Worm (Caenorhabditis elegans) whole organism, L4 larva: Measurements from ENCODE around the gene pho-13.

Experiments used
- D1046.2 ChIP-seq: fragments of 200-800 bp; sonication (Bioruptor generic); IDR thresholded peaks from 2 replicates; pipeline ENCODE4 v1.3.6; 2022; ENCODE audit warnings: missing genetic modification characterization, missing compliant biosample characterization
- F10B5.3 ChIP-seq: sonication (generic microtip); optimal IDR thresholded peaks from 2 replicates; lab custom pipeline; 2016; ENCODE audit warnings: mild to moderate bottlenecking, missing genetic modification characterization, missing compliant biosample characterization
- F26F4.8 ChIP-seq: fragments of 200-800 bp; sonication (Bioruptor generic); conservative IDR thresholded peaks from 2 replicates; pipeline ENCODE4 v1.3.6; 2022; ENCODE audit warnings: missing genetic modification characterization, missing compliant biosample characterization
- F49E8.2 ChIP-seq: sonication (generic microtip); optimal IDR thresholded peaks from 2 replicates; lab custom pipeline; 2016; ENCODE audit warnings: missing compliant biosample characterization, mild to moderate bottlenecking, missing genetic modification characterization, borderline replicate concordance
- T20F7.1 ChIP-seq: fragments of 200-800 bp; sonication (Bioruptor generic); optimal IDR thresholded peaks from 2 replicates; lab custom pipeline; 2018; ENCODE audit warnings: mild to moderate bottlenecking, missing genetic modification characterization, missing compliant biosample characterization
- ZK546.5 ChIP-seq, 2 experiments: sonication (generic microtip); optimal IDR thresholded peaks; 2 replicates each; lab custom pipeline; 2017; ENCODE audit warnings: missing biosample characterization in 2 of 2, missing genetic modification characterization in 2 of 2
- aha-1 ChIP-seq: fragments of 150-350 bp; peaks from one replicate; lab custom pipeline; 2014; ENCODE audit warnings: missing biosample characterization, missing genetic modification characterization
- arid-1 ChIP-seq: fragments of 200-800 bp; sonication (Bioruptor generic); conservative IDR thresholded peaks from 2 replicates; pipeline ENCODE4 v1.3.6; 2022; ENCODE audit warnings: missing genetic modification reagents, missing genetic modification characterization, missing compliant biosample characterization
- ceh-28 ChIP-seq: fragments of 150-350 bp; optimal IDR thresholded peaks from 2 replicates; lab custom pipeline; 2014; ENCODE audit warnings: missing biosample characterization, missing genetic modification reagents, missing genetic modification characterization
- ctbp-1 ChIP-seq: fragments of 200-800 bp; sonication (Bioruptor generic); IDR thresholded peaks from 2 replicates; pipeline ENCODE4 v1.3.6; 2022; ENCODE audit warnings: missing genetic modification reagents, missing genetic modification characterization, missing compliant biosample characterization
- daf-12 ChIP-seq: fragments of 150-350 bp; optimal IDR thresholded peaks from 2 replicates; lab custom pipeline; 2014; ENCODE audit warnings: missing biosample characterization, missing genetic modification reagents, missing genetic modification characterization
- dmd-6 ChIP-seq: fragments of 200-800 bp; sonication (Bioruptor generic); IDR thresholded peaks from 2 replicates; pipeline ENCODE4 v1.3.6; 2022; ENCODE audit warnings: missing genetic modification reagents, missing genetic modification characterization, missing compliant biosample characterization
- dmd-9 ChIP-seq: fragments of 200-800 bp; sonication (Bioruptor generic); IDR thresholded peaks from 2 replicates; pipeline ENCODE4 v1.3.6; 2022; ENCODE audit warnings: missing genetic modification reagents, missing genetic modification characterization, missing compliant biosample characterization
- dve-1 ChIP-seq: sonication (generic microtip); optimal IDR thresholded peaks from 2 replicates; lab custom pipeline; 2017; ENCODE audit warnings: antibody characterized with exemption, mild to moderate bottlenecking, missing genetic modification characterization, missing compliant biosample characterization; ENCODE audit not compliant: insufficient read depth
- fos-1 ChIP-seq: fragments of 150-350 bp; optimal IDR thresholded peaks from 2 replicates; lab custom pipeline; 2014; ENCODE audit warnings: missing biosample characterization, missing genetic modification characterization
- gei-8 ChIP-seq: fragments of 200-800 bp; sonication (Bioruptor generic); optimal IDR thresholded peaks from 2 replicates; lab custom pipeline; 2018; ENCODE audit warnings: mild to moderate bottlenecking, missing genetic modification characterization, missing compliant biosample characterization
- hlh-30 ChIP-seq: sonication (generic microtip); optimal IDR thresholded peaks from 2 replicates; lab custom pipeline; 2017; ENCODE audit warnings: antibody characterized with exemption, mild to moderate bottlenecking, missing genetic modification characterization, missing compliant biosample characterization; ENCODE audit not compliant: insufficient read depth
- hmg-1.1 ChIP-seq: fragments of 200-800 bp; sonication (Bioruptor generic); IDR thresholded peaks from 2 replicates; pipeline ENCODE4 v1.3.6; 2022; ENCODE audit warnings: missing genetic modification reagents, missing genetic modification characterization, missing compliant biosample characterization
- jun-1 ChIP-seq: fragments of 150-350 bp; optimal IDR thresholded peaks from 2 replicates; lab custom pipeline; 2014; ENCODE audit warnings: missing biosample characterization, missing genetic modification reagents, missing genetic modification characterization
- lim-7 ChIP-seq: fragments of 200-800 bp; sonication (Bioruptor generic); IDR thresholded peaks from 2 replicates; pipeline ENCODE4 v1.3.6; 2022; ENCODE audit warnings: missing genetic modification characterization, missing compliant biosample characterization
- lin-13 ChIP-seq: fragments of 150-350 bp; optimal IDR thresholded peaks from 2 replicates; lab custom pipeline; 2014; ENCODE audit warnings: missing biosample characterization, missing genetic modification reagents, missing genetic modification characterization
- lin-15B ChIP-seq: fragments of 150-350 bp; sonication (generic microtip); optimal IDR thresholded peaks from 3 replicates; lab custom pipeline; 2014; ENCODE audit warnings: missing biosample characterization, missing genetic modification characterization
- lin-38 ChIP-seq: fragments of 200-800 bp; sonication (Bioruptor generic); IDR thresholded peaks from 2 replicates; pipeline ENCODE4 v1.3.6; 2022; ENCODE audit warnings: missing genetic modification reagents, missing genetic modification characterization, missing compliant biosample characterization
- lin-39 ChIP-seq: fragments of 150-350 bp; optimal IDR thresholded peaks from 2 replicates; lab custom pipeline; 2014; ENCODE audit warnings: missing biosample characterization, missing genetic modification reagents, missing genetic modification characterization
- lir-3 ChIP-seq: sonication (generic microtip); optimal IDR thresholded peaks from 2 replicates; lab custom pipeline; 2016; ENCODE audit warnings: mild to moderate bottlenecking, missing genetic modification characterization, missing compliant biosample characterization
- lsy-2 ChIP-seq, 2 experiments: fragments of 150-350 bp in 1 of 2; sonication (generic microtip) in 1 of 2; optimal IDR thresholded peaks; 2 replicates each; lab custom pipeline; 2014 to 2017; ENCODE audit warnings: missing biosample characterization in 2 of 2, missing genetic modification characterization in 2 of 2
- madf-5 ChIP-seq, 2 experiments: fragments of 200-800 bp; sonication (Bioruptor generic); IDR thresholded peaks; 2 replicates each; pipeline ENCODE4 v1.3.6; 2022; ENCODE audit warnings: missing compliant biosample characterization in 2 of 2, missing genetic modification characterization in 2 of 2
- mdl-1 ChIP-seq, 2 experiments: fragments of 150-350 bp in 1 of 2; sonication (generic microtip) in 1 of 2; optimal IDR thresholded peaks; 2 replicates each; lab custom pipeline; 2014 to 2017; ENCODE audit warnings: missing biosample characterization in 2 of 2, missing genetic modification characterization in 2 of 2
- mdt-29 ChIP-seq: fragments of 200-800 bp; sonication (Bioruptor generic); IDR thresholded peaks from 2 replicates; pipeline ENCODE4 v1.3.6; 2022; ENCODE audit warnings: missing genetic modification reagents, missing genetic modification characterization, missing compliant biosample characterization
- mep-1 ChIP-seq: fragments of 150-350 bp; sonication (generic microtip); optimal IDR thresholded peaks from 3 replicates; lab custom pipeline; 2014; ENCODE audit warnings: missing biosample characterization, missing genetic modification characterization
- mes-2 ChIP-seq: sonication (generic microtip); optimal IDR thresholded peaks from 2 replicates; lab custom pipeline; 2016; ENCODE audit warnings: missing genotype, mild to moderate bottlenecking, missing genetic modification characterization, missing compliant biosample characterization; ENCODE audit not compliant: poor library complexity, severe bottlenecking
- mxl-3 ChIP-seq: fragments of 200-800 bp; sonication (Bioruptor generic); optimal IDR thresholded peaks from 2 replicates; lab custom pipeline; 2018; ENCODE audit warnings: mild to moderate bottlenecking, missing genetic modification characterization, missing compliant biosample characterization
- nhr-10 ChIP-seq: fragments of 150-350 bp; optimal IDR thresholded peaks from 2 replicates; lab custom pipeline; 2014; ENCODE audit warnings: missing biosample characterization, missing genetic modification characterization
- nhr-111 ChIP-seq: fragments of 200-800 bp; sonication (Bioruptor generic); optimal IDR thresholded peaks from 2 replicates; lab custom pipeline; 2018; ENCODE audit warnings: mild to moderate bottlenecking, missing genetic modification characterization, missing compliant biosample characterization
- nhr-6 ChIP-seq: fragments of 150-350 bp; optimal IDR thresholded peaks from 2 replicates; lab custom pipeline; 2014; ENCODE audit warnings: missing biosample characterization, missing genetic modification characterization
- nhr-76 ChIP-seq: fragments of 150-350 bp; optimal IDR thresholded peaks from 2 replicates; lab custom pipeline; 2014; ENCODE audit warnings: missing biosample characterization, missing genetic modification characterization
- snpc-4 ChIP-seq: fragments of 150-350 bp; optimal IDR thresholded peaks from 2 replicates; lab custom pipeline; 2014; ENCODE audit warnings: missing biosample characterization, missing genetic modification characterization
- tra-1 ChIP-seq: fragments of 200-800 bp; sonication (Bioruptor generic); IDR thresholded peaks from 2 replicates; pipeline ENCODE4 v1.3.6; 2022; ENCODE audit warnings: missing genetic modification reagents, missing genetic modification characterization, missing compliant biosample characterization
- unc-62 ChIP-seq, 3 experiments: fragments of 150-350 bp in 1 of 3; sonication (generic microtip); optimal IDR thresholded peaks in 2 of 3; peaks in 1 of 3; 1 replicate in 1 of 3; 2 replicates in 2 of 3; lab custom pipeline; 2014 to 2017; ENCODE audit warnings: missing biosample characterization in 3 of 3, missing genetic modification characterization in 3 of 3, missing genetic modification reagents in 3 of 3, missing genotype in 1 of 3
- zip-11 ChIP-seq: fragments of 200-800 bp; sonication (Bioruptor generic); IDR thresholded peaks from 2 replicates; pipeline ENCODE4 v1.3.6; 2022; ENCODE audit warnings: missing genetic modification characterization, missing compliant biosample characterization
- zip-2 ChIP-seq: fragments of 150-350 bp; optimal IDR thresholded peaks from 2 replicates; lab custom pipeline; 2014; ENCODE audit warnings: missing biosample characterization, missing genetic modification characterization

Gene pho-13

ce11 chrII:8822711-8823110, 15.9 kb upstream of the pho-13 start (continued):
- TF ChIP-seq T20F7.1 (GFP tag; lab: Kevin White, UChicago) (no peak), ZK546.5 (tag; optimal IDR thresholded peaks at IDR 0.05; lab: Kevin White, UChicago) (no peak), unc-62 (GFP tag; optimal IDR thresholded peaks at IDR 0.05 in 1 of 2; lab: Kevin White, UChicago) (peak in 1 of 2 experiments; percentile 97), unc-62 (tag; optimal IDR thresholded peaks at IDR 0.05; lab: Kevin White, UChicago) (no peak), ctbp-1 (GFP tag; lab: Robert Waterston, UW) (no peak), nhr-76 (tag; lab: Kevin White, UChicago) (no peak), lin-39 (tag; lab: Kevin White, UChicago) (no peak), lsy-2 (tag; optimal IDR thresholded peaks at IDR 0.05; lab: Kevin White, UChicago) (peak in 1 of 2 experiments; percentile 0), mes-2 (tag; lab: Kevin White, UChicago) (no peak), mdt-29 (GFP tag; lab: Robert Waterston, UW) (no peak), dmd-9 (GFP tag; lab: Robert Waterston, UW) (no peak), jun-1 (no peak), arid-1 (GFP tag; lab: Robert Waterston, UW) (no peak), mep-1 (tag; lab: Kevin White, UChicago) (no peak), gei-8 (GFP tag; lab: Kevin White, UChicago) (peak; percentile 34), snpc-4 (tag; lab: Kevin White, UChicago) (no peak), dve-1 (peak; percentile 20), lin-13 (GFP tag; lab: Kevin White, UChicago) (no peak), mxl-3 (peak; percentile 98), nhr-10 (tag; lab: Kevin White, UChicago) (peak; percentile 2), dmd-6 (GFP tag; lab: Robert Waterston, UW) (peak; percentile 73), lin-15B (tag; lab: Kevin White, UChicago) (no peak), mdl-1 (tag; optimal IDR thresholded peaks at IDR 0.05; lab: Kevin White, UChicago) (peak in 1 of 2 experiments; percentile 64), F26F4.8 (GFP tag; lab: Robert Waterston, UW) (no peak), lin-38 (GFP tag; lab: Robert Waterston, UW) (no peak), hlh-30 (tag; lab: Kevin White, UChicago) (peak; percentile 57), aha-1 (tag; lab: Kevin White, UChicago) (no peak), nhr-6 (tag; lab: Kevin White, UChicago) (no peak), fos-1 (tag; lab: Kevin White, UChicago) (no peak), D1046.2 (GFP tag; lab: Robert Waterston, UW) (no peak), lir-3 (tag; lab: Kevin White, UChicago) (no peak), F10B5.3 (tag; lab: Kevin White, UChicago) (no peak), daf-12 (no peak), F49E8.2 (tag; lab: Kevin White, UChicago) (no peak), madf-5 (GFP tag; IDR thresholded peaks at IDR 0.05; lab: Robert Waterston, UW) (no peak), hmg-1.1 (GFP tag; lab: Robert Waterston, UW) (no peak), zip-2 (tag; lab: Kevin White, UChicago) (no peak), zip-11 (no peak), lim-7 (GFP tag; lab: Robert Waterston, UW) (no peak), ceh-28 (tag; lab: Kevin White, UChicago) (no peak), nhr-111 (no peak), tra-1 (GFP tag; lab: Robert Waterston, UW) (0 out of 2 replicates have a peak, but pooled peaks have one; percentile 16)
